Fruit fly (Drosophila melanogaster) whole organism, embryonic: ENCODE data around the gene CG14327.

Experiments used
- Aef1 ChIP-seq: fragments of 200-800 bp; sonication (Bioruptor generic); IDR thresholded peaks from 3 replicates; pipeline ENCODE4 v1.3.6; 2022; ENCODE audit warnings: missing biosample characterization, missing genetic modification characterization
- Antp ChIP-seq: fragments of 200-800 bp; sonication (Bioruptor generic); optimal IDR thresholded peaks from 3 replicates; lab custom pipeline; 2016; ENCODE audit warnings: missing biosample characterization, missing genetic modification characterization
- B-H1 ChIP-seq: fragments of 200-800 bp; sonication (Bioruptor generic); IDR thresholded peaks from 3 replicates; pipeline ENCODE4 v1.3.6; 2022; ENCODE audit warnings: missing biosample characterization, missing genetic modification characterization
- Bdp1 ChIP-seq: fragments of 200-800 bp; sonication (Bioruptor generic); optimal IDR thresholded peaks from 3 replicates; lab custom pipeline; 2016; ENCODE audit warnings: missing biosample characterization, missing genetic modification characterization
- C15 ChIP-seq: fragments of 200-800 bp; sonication (Bioruptor generic); IDR thresholded peaks from 3 replicates; pipeline ENCODE4 v1.3.6; 2022; ENCODE audit warnings: missing biosample characterization, missing genetic modification characterization
- CG10366 ChIP-seq: fragments of 200-800 bp; sonication (Bioruptor generic); IDR thresholded peaks from 2 replicates; pipeline ENCODE4 v1.3.6; 2022; ENCODE audit warnings: missing biosample characterization, missing genetic modification characterization
- CG11456 ChIP-seq: fragments of 200-800 bp; sonication (Bioruptor generic); IDR thresholded peaks from 3 replicates; pipeline ENCODE4 v1.3.6; 2022; ENCODE audit warnings: missing biosample characterization, missing genetic modification characterization
- CG15073 ChIP-seq: fragments of 200-800 bp; sonication (Bioruptor generic); optimal IDR thresholded peaks from 2 replicates; lab custom pipeline; 2016; ENCODE audit warnings: missing biosample characterization, missing genetic modification characterization
- CG1602 ChIP-seq: fragments of 200-800 bp; sonication (Bioruptor generic); optimal IDR thresholded peaks from 3 replicates; lab custom pipeline; 2016; ENCODE audit warnings: missing biosample characterization, missing genetic modification characterization
- CG17385 ChIP-seq: fragments of 200-800 bp; sonication (Bioruptor generic); optimal IDR thresholded peaks from 3 replicates; lab custom pipeline; 2018; ENCODE audit warnings: missing biosample characterization, mild to moderate bottlenecking, missing genetic modification characterization
- CG2199 ChIP-seq: fragments of 200-800 bp; sonication (Bioruptor generic); IDR thresholded peaks from 3 replicates; pipeline ENCODE4 v1.3.6; 2022; ENCODE audit warnings: missing biosample characterization, missing genetic modification characterization
- CG2889 ChIP-seq: fragments of 200-800 bp; sonication (Bioruptor generic); IDR thresholded peaks from 3 replicates; pipeline ENCODE4 v1.3.6; 2022; ENCODE audit warnings: missing biosample characterization, missing genetic modification characterization
- CG31365 ChIP-seq: fragments of 200-800 bp; sonication (Bioruptor generic); optimal IDR thresholded peaks from 2 replicates; lab custom pipeline; 2018; ENCODE audit warnings: missing biosample characterization, mild to moderate bottlenecking, missing genetic modification characterization
- CG31441 ChIP-seq: fragments of 200-800 bp; sonication (Bioruptor generic); IDR thresholded peaks from 2 replicates; pipeline ENCODE4 v1.3.6; 2022; ENCODE audit warnings: missing biosample characterization, missing genetic modification characterization
- CG4328 ChIP-seq: fragments of 200-800 bp; sonication (Bioruptor generic); optimal IDR thresholded peaks from 3 replicates; lab custom pipeline; 2017; ENCODE audit warnings: missing biosample characterization, missing genetic modification reagents, missing genetic modification characterization
- CG4424 ChIP-seq: fragments of 200-800 bp; sonication (Bioruptor generic); optimal IDR thresholded peaks from 3 replicates; lab custom pipeline; 2016; ENCODE audit warnings: missing biosample characterization, missing genetic modification characterization
- CG7372 ChIP-seq: fragments of 200-800 bp; sonication (Bioruptor generic); IDR thresholded peaks from 2 replicates; pipeline ENCODE4 v1.3.6; 2022; ENCODE audit warnings: missing biosample characterization, missing genetic modification characterization
- CG7556 ChIP-seq: fragments of 200-800 bp; sonication (Bioruptor generic); optimal IDR thresholded peaks from 2 replicates; lab custom pipeline; 2017; ENCODE audit warnings: missing biosample characterization, mild to moderate bottlenecking, missing genetic modification characterization
- CG9437 ChIP-seq: fragments of 200-800 bp; sonication (Bioruptor generic); optimal IDR thresholded peaks from 2 replicates; lab custom pipeline; 2018; ENCODE audit warnings: missing biosample characterization, mild to moderate bottlenecking, missing genetic modification characterization
- CG9727 ChIP-seq: fragments of 200-800 bp; sonication (Bioruptor generic); optimal IDR thresholded peaks from 3 replicates; lab custom pipeline; 2017; ENCODE audit warnings: missing biosample characterization, mild to moderate bottlenecking, missing genetic modification characterization
- CTCF ChIP-seq: fragments of 200-800 bp; sonication (Bioruptor generic); optimal IDR thresholded peaks from 2 replicates; lab custom pipeline; 2017; ENCODE audit warnings: missing biosample characterization, mild to moderate bottlenecking, missing genetic modification characterization, moderate library complexity
- Dbx ChIP-seq: fragments of 200-800 bp; sonication (Bioruptor generic); IDR thresholded peaks from 3 replicates; pipeline ENCODE4 v1.3.6; 2022; ENCODE audit warnings: missing biosample characterization, missing genetic modification characterization
- Drgx ChIP-seq: fragments of 200-800 bp; sonication (Bioruptor generic); IDR thresholded peaks from 2 replicates; pipeline ENCODE4 v1.3.6; 2022; ENCODE audit warnings: missing biosample characterization, missing genetic modification characterization
- E2f2 ChIP-seq: fragments of 200-800 bp; sonication (Bioruptor generic); IDR thresholded peaks from 2 replicates; pipeline ENCODE4 v1.3.6; 2022; ENCODE audit warnings: missing biosample characterization, missing genetic modification characterization
- HmgZ ChIP-seq: fragments of 200-800 bp; sonication (Bioruptor generic); optimal IDR thresholded peaks from 2 replicates; lab custom pipeline; 2018; ENCODE audit warnings: missing biosample characterization, mild to moderate bottlenecking, missing genetic modification characterization
- Lim3 ChIP-seq: fragments of 200-800 bp; sonication (Bioruptor generic); IDR thresholded peaks from 2 replicates; pipeline ENCODE4 v1.3.6; 2022; ENCODE audit warnings: missing biosample characterization, missing genetic modification characterization
- ems ChIP-seq: fragments of 200-800 bp; sonication (Bioruptor generic); optimal IDR thresholded peaks from 3 replicates; lab custom pipeline; 2016; ENCODE audit warnings: missing biosample characterization, missing genetic modification characterization
- eve ChIP-seq, 2 experiments: fragments of >200 bp; optimal IDR thresholded peaks; 2 replicates each; lab custom pipeline; 2017; ENCODE audit warnings: missing biosample characterization in 2 of 2, missing genetic modification characterization in 2 of 2
- exex ChIP-seq: fragments of 200-800 bp; sonication (Bioruptor generic); optimal IDR thresholded peaks from 4 replicates; lab custom pipeline; 2018; ENCODE audit warnings: missing biosample characterization, mild to moderate bottlenecking, missing genetic modification characterization, moderate library complexity
- eyg ChIP-seq: fragments of 200-800 bp; sonication (Bioruptor generic); optimal IDR thresholded peaks from 3 replicates; lab custom pipeline; 2016; ENCODE audit warnings: missing biosample characterization, missing genetic modification characterization
- fru ChIP-seq: fragments of >200 bp; optimal IDR thresholded peaks from 2 replicates; lab custom pipeline; 2017
- insv ChIP-seq, 2 experiments: fragments of 200-800 bp; sonication (Bioruptor generic); optimal IDR thresholded peaks; 3 replicates each; lab custom pipeline; 2016 to 2018; ENCODE audit warnings: missing biosample characterization in 2 of 2, missing genetic modification characterization in 2 of 2
- lola ChIP-seq, 3 experiments: fragments of >200 bp in 2 of 3; fragments of 200-800 bp in 1 of 3; sonication (Bioruptor generic) in 1 of 3; optimal IDR thresholded peaks; 2 replicates each; lab custom pipeline; 2017 to 2019; ENCODE audit warnings: missing biosample characterization in 3 of 3, missing genetic modification characterization in 3 of 3, mild to moderate bottlenecking in 1 of 3, moderate library complexity in 1 of 3
- mld ChIP-seq: fragments of 200-800 bp; sonication (Bioruptor generic); IDR thresholded peaks from 3 replicates; pipeline ENCODE4 v1.3.6; 2022; ENCODE audit warnings: missing biosample characterization, missing genetic modification characterization; ENCODE audit not compliant: partially characterized antibody
- nom ChIP-seq: fragments of 200-800 bp; sonication (Bioruptor generic); optimal IDR thresholded peaks from 2 replicates; lab custom pipeline; 2017; ENCODE audit warnings: missing biosample characterization, missing genetic modification characterization, mild to moderate bottlenecking, moderate library complexity, missing genetic modification reagents
- oc ChIP-seq: fragments of 200-800 bp; sonication (Bioruptor generic); optimal IDR thresholded peaks from 2 replicates; lab custom pipeline; 2018; ENCODE audit warnings: missing biosample characterization, mild to moderate bottlenecking, missing genetic modification characterization, moderate library complexity
- onecut ChIP-seq: fragments of 200-800 bp; sonication (Bioruptor generic); IDR thresholded peaks from 2 replicates; pipeline ENCODE4 v1.3.6; 2022; ENCODE audit warnings: missing biosample characterization, missing genetic modification characterization
- otp ChIP-seq: fragments of 200-800 bp; sonication (Bioruptor generic); IDR thresholded peaks from 3 replicates; pipeline ENCODE4, ENCODE4 v1.3.6; 2022; ENCODE audit warnings: missing biosample characterization, missing genetic modification characterization
- p53 ChIP-seq: fragments of 200-800 bp; sonication (Bioruptor generic); optimal IDR thresholded peaks from 2 replicates; lab custom pipeline; 2016; ENCODE audit warnings: missing biosample characterization, missing genetic modification characterization
- repo ChIP-seq: fragments of 200-800 bp; sonication (Bioruptor generic); optimal IDR thresholded peaks from 2 replicates; lab custom pipeline; 2016; ENCODE audit warnings: missing biosample characterization, missing genetic modification characterization
- sqz ChIP-seq: fragments of 200-800 bp; sonication (Bioruptor generic); optimal IDR thresholded peaks from 3 replicates; lab custom pipeline; 2018; ENCODE audit warnings: missing biosample characterization, mild to moderate bottlenecking, missing genetic modification characterization
- stwl ChIP-seq: fragments of 200-800 bp; sonication (Bioruptor generic); optimal IDR thresholded peaks from 3 replicates; lab custom pipeline; 2018; ENCODE audit warnings: missing biosample characterization, mild to moderate bottlenecking, missing genetic modification characterization, moderate library complexity
- vvl ChIP-seq: fragments of 200-800 bp; sonication (Bioruptor generic); IDR thresholded peaks from 2 replicates; pipeline ENCODE4 v1.3.6; 2022; ENCODE audit warnings: missing biosample characterization, missing genetic modification characterization
- zf30C ChIP-seq: fragments of 200-800 bp; sonication (Bioruptor generic); optimal IDR thresholded peaks from 3 replicates; lab custom pipeline; 2018; ENCODE audit warnings: missing biosample characterization, mild to moderate bottlenecking, missing genetic modification characterization
- zfh2 ChIP-seq: fragments of 200-800 bp; sonication (Bioruptor generic); optimal IDR thresholded peaks from 2 replicates; lab custom pipeline; 2016; ENCODE audit warnings: missing biosample characterization, missing genetic modification characterization

CG14327 gene

DNA sequence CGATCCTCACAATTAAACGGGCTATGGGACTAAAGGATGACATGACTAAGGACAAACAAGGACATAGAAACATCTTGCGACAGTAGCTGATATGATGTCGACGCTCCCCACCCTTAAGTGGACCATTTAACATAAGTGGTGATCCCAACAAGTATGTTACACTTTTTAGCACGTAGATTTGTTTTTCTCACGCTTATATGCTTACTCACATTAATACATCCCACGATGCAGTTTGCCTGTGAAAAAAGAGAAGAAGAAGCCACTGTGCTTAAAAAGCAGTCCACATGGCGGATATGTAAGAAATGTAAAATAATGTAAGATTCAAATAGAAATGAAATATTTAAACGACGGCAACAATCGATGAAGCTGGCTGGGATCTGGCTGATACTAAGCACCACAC is 1.6 kb downstream of the CG14327 start:
- TF ChIP-seq zfh2 (no peak), B-H1 (GFP tag; lab: Robert Waterston, UW) (no peak), CG9727 (GFP tag; lab: Kevin White, UChicago) (no peak), Lim3 (GFP tag; lab: Robert Waterston, UW) (no peak), eve (GFP tag; optimal IDR thresholded peaks at IDR 0.05; lab: Kevin White, UChicago) (peak in 1 of 2 experiments; percentile 52), CG2199 (GFP tag; lab: Robert Waterston, UW) (0 out of 3 replicates have a peak, but pooled peaks have one; percentile 16), CG15073 (GFP tag; lab: Kevin White, UChicago) (peak; percentile 82), HmgZ (tag; lab: Kevin White, UChicago) (no peak), vvl (GFP tag; lab: Robert Waterston, UW) (0 out of 2 replicates have a peak, but pooled peaks have one; percentile 10), Aef1 (GFP tag; lab: Robert Waterston, UW) (no peak), otp (no peak), ems (no peak), mld (GFP tag; lab: Robert Waterston, UW) (no peak), CG1602 (no peak), oc (tag; lab: Kevin White, UChicago) (no peak), CG9437 (GFP tag; lab: Kevin White, UChicago) (no peak), sqz (GFP tag; lab: Kevin White, UChicago) (no peak), CG17385 (GFP tag; lab: Kevin White, UChicago) (peak; percentile 64), stwl (tag; lab: Kevin White, UChicago) (peak; percentile 21), fru (lab: Kevin White, UChicago) (no peak), CTCF (GFP tag; lab: Kevin White, UChicago) (peak; percentile 59), CG31365 (tag; lab: Kevin White, UChicago) (peak; percentile 76), CG4424 (GFP tag; lab: Kevin White, UChicago) (no peak), onecut (GFP tag; lab: Robert Waterston, UW) (no peak), Antp (no peak), CG7372 (no peak), insv (GFP tag; optimal IDR thresholded peaks at IDR 0.05; lab: Kevin White, UChicago) (peak in 1 of 2 experiments; percentile 10), CG10366 (GFP tag; lab: Robert Waterston, UW) (no peak), Dbx (GFP tag; lab: Robert Waterston, UW) (no peak), zf30C (no peak), C15 (GFP tag; lab: Robert Waterston, UW) (no peak), E2f2 (GFP tag; lab: Robert Waterston, UW) (no peak), exex (tag; lab: Kevin White, UChicago) (no peak), CG31441 (GFP tag; lab: Robert Waterston, UW) (no peak), CG2889 (GFP tag; lab: Robert Waterston, UW) (no peak), eyg (GFP tag; lab: Kevin White, UChicago) (no peak), lola (GFP tag; optimal IDR thresholded peaks at IDR 0.05; lab: Kevin White, UChicago) (peak in 1 of 3 experiments; percentile 41)

DNA sequence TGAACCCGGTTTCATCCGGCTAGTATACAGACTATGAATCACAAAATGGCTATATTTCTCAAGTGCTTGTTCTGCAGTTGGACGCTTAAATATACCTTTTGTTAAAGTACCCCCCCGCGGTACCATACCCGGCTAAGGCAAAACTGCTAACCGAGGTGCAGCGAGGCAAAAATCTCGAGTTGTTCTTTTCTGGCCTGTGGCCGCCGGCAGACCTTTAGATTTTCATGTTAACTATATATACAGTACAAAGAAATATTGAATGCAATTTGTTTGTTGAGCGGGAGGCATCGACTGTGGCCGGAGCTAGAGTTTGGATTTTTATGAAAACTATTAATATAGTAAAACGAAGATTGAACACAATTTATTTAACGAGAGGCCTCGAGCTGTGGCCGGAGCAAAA is 2.2 kb downstream of the CG14327 start:
- no peak for TF ChIP-seq repo (GFP tag; lab: Kevin White, UChicago)
- TF ChIP-seq CG11456 (GFP tag; lab: Robert Waterston, UW) = 0 out of 3 replicates have a peak, but pooled peaks have one; percentile 9
- no peak for TF ChIP-seq CG7556 (GFP tag; lab: Kevin White, UChicago)
- TF ChIP-seq nom (GFP tag; lab: Kevin White, UChicago) = peak; percentile 11
- 0 out of 2 replicates have a peak, but pooled peaks have one; percentile 10 for TF ChIP-seq Drgx (GFP tag; lab: Robert Waterston, UW)
- 0 out of 3 replicates have a peak, but pooled peaks have one; percentile 58 for TF ChIP-seq CG2199 (GFP tag; lab: Robert Waterston, UW)
- no peak for TF ChIP-seq mld (GFP tag; lab: Robert Waterston, UW)
- TF ChIP-seq p53 (GFP tag; lab: Kevin White, UChicago) = no peak
- TF ChIP-seq CG4328 = no peak
- TF ChIP-seq Bdp1 = peak; percentile 34
